Worm (Caenorhabditis elegans): Measurements from ENCODE around the gene F28C10.3.

Gene F28C10.3

ce11 chrX:520881-521280, 14.7 kb downstream of the F28C10.3 start, which contains the start of gene B0310.3:
Gene B0310.3, minus strand, starts transcription at chrX:520981.
- TF ChIP-seq ztf-22 (GFP tag; optimal IDR thresholded peaks at IDR 0.05): no peak
- no peak for TF ChIP-seq attf-3 (GFP tag; conservative IDR thresholded peaks at IDR 0.05)
- no peak for TF ChIP-seq C17E4.6 (GFP tag; IDR thresholded peaks at IDR 0.05)
- TF ChIP-seq chd-7 (tag; optimal IDR thresholded peaks at IDR 0.05): no peak
- no peak for TF ChIP-seq ccch-3 (GFP tag; optimal IDR thresholded peaks at IDR 0.05)

ce11 chrX:516761-517160, 18.9 kb downstream of the F28C10.3 start:
- TF ChIP-seq hsf-1 (GFP tag; IDR thresholded peaks at IDR 0.05): peak; percentile 95

- TF ChIP-seq F55B11.4 (tag; optimal IDR thresholded peaks at IDR 0.05; ENCODE audit: borderline replicate concordance, insufficient read depth) (no peak), nhr-179 (tag; optimal IDR thresholded peaks at IDR 0.05) (no peak), hlh-26 (GFP tag; conservative IDR thresholded peaks at IDR 0.05) (no peak), xnd-1 (tag; optimal IDR thresholded peaks at IDR 0.05) (no peak), Y79H2A.3 (GFP tag; conservative IDR thresholded peaks at IDR 0.05) (no peak), nhr-80 (tag; optimal IDR thresholded peaks at IDR 0.05) (no peak), chd-7 (tag; optimal IDR thresholded peaks at IDR 0.05) (no peak), Y67H2A.10 (GFP tag; conservative IDR thresholded peaks at IDR 0.05) (no peak), tbx-9 (tag; optimal IDR thresholded peaks at IDR 0.05; ENCODE audit: borderline replicate concordance) (no peak), lsl-1 (GFP tag; optimal IDR thresholded peaks at IDR 0.05) (no peak), snpc-1.3 (tag; optimal IDR thresholded peaks at IDR 0.05; ENCODE audit: insufficient read depth) (no peak), ceh-91 (GFP tag; IDR thresholded peaks at IDR 0.05) (no peak), ztf-6 (GFP tag; IDR thresholded peaks at IDR 0.05) (no peak), lag-1 (GFP tag; IDR thresholded peaks at IDR 0.05) (no peak), lin-26 (GFP tag; IDR thresholded peaks at IDR 0.05) (no peak), C17E4.6 (GFP tag; IDR thresholded peaks at IDR 0.05) (no peak), mes-4 (tag; optimal IDR thresholded peaks at IDR 0.05) (no peak), F39B2.1 (GFP tag; IDR thresholded peaks at IDR 0.05) (no peak)
These were observed 21.6 kb downstream of the F28C10.3 start for ce11 chrX:514023-514422.

- TF ChIP-seq akir-1 (GFP tag; optimal IDR thresholded peaks at IDR 0.05): no peak
- no peak for TF ChIP-seq nhr-27 (tag; optimal IDR thresholded peaks at IDR 0.05)
- no peak for TF ChIP-seq nhr-80 (tag; optimal IDR thresholded peaks at IDR 0.05)
- no peak for TF ChIP-seq lin-54 (GFP tag; optimal IDR thresholded peaks at IDR 0.05)
- no peak for TF ChIP-seq F52B5.7 (tag; optimal IDR thresholded peaks at IDR 0.05)
These were observed 28.8 kb downstream of the F28C10.3 start, which contains the start of gene B0310.2 for ce11 chrX:506848-507247. Gene B0310.2, minus strand, starts transcription at chrX:506948.

- TF ChIP-seq lin-35 (GFP tag; optimal IDR thresholded peaks at IDR 0.05): no peak
These were observed 30.6 kb downstream of the F28C10.3 start for ce11 chrX:505014-505413.

- TF ChIP-seq snpc-1.1 (tag; optimal IDR thresholded peaks at IDR 0.05; ENCODE audit: insufficient read depth) (no peak), ztf-25 (GFP tag; IDR thresholded peaks at IDR 0.05) (no peak), lsy-27 (tag; optimal IDR thresholded peaks at IDR 0.05; ENCODE audit: borderline replicate concordance, insufficient read depth) (no peak), die-1 (tag; optimal IDR thresholded peaks at IDR 0.05) (no peak)
These were observed 31.4 kb downstream of the F28C10.3 start for ce11 chrX:504046-504843.

All from whole organism, young adult.